Worm (Caenorhabditis elegans) whole organism, early embryonic: ENCODE results near the gene paf-2.

Experiments
- B0310.2 ChIP-seq: sonication (generic microtip); optimal IDR thresholded peaks from 2 replicates; lab custom pipeline; 2016; ENCODE audit warnings: mild to moderate bottlenecking, missing genetic modification characterization, missing compliant biosample characterization
- aly-1 ChIP-seq: sonication (generic microtip); optimal IDR thresholded peaks from 2 replicates; lab custom pipeline; 2016; ENCODE audit warnings: missing genetic modification characterization, missing compliant biosample characterization
- ama-1 ChIP-seq: fragments of 150-350 bp; optimal IDR thresholded peaks from 2 replicates; lab custom pipeline; 2014
- flt-1 ChIP-seq: fragments of 200-800 bp; sonication (Bioruptor generic); IDR thresholded peaks from 2 replicates; pipeline ENCODE4 v1.3.6; 2022; ENCODE audit warnings: missing genetic modification characterization, missing compliant biosample characterization
- hnd-1 ChIP-seq: sonication (generic microtip); optimal IDR thresholded peaks from 2 replicates; lab custom pipeline; 2016; ENCODE audit warnings: missing genetic modification characterization, missing compliant biosample characterization
- pes-1 ChIP-seq: fragments of 200-800 bp; sonication (Bioruptor generic); IDR thresholded peaks from 2 replicates; pipeline ENCODE4 v1.3.6; 2022; ENCODE audit warnings: missing genetic modification reagents, missing genetic modification characterization, missing compliant biosample characterization
- tbx-11 ChIP-seq: fragments of 200-800 bp; sonication (Bioruptor generic); IDR thresholded peaks from 2 replicates; pipeline ENCODE4 v1.3.6; 2022; ENCODE audit warnings: missing genetic modification characterization, missing compliant biosample characterization
- tra-4 ChIP-seq: sonication (generic microtip); optimal IDR thresholded peaks from 2 replicates; lab custom pipeline; 2017; ENCODE audit warnings: missing genetic modification characterization, missing compliant biosample characterization

DNA sequence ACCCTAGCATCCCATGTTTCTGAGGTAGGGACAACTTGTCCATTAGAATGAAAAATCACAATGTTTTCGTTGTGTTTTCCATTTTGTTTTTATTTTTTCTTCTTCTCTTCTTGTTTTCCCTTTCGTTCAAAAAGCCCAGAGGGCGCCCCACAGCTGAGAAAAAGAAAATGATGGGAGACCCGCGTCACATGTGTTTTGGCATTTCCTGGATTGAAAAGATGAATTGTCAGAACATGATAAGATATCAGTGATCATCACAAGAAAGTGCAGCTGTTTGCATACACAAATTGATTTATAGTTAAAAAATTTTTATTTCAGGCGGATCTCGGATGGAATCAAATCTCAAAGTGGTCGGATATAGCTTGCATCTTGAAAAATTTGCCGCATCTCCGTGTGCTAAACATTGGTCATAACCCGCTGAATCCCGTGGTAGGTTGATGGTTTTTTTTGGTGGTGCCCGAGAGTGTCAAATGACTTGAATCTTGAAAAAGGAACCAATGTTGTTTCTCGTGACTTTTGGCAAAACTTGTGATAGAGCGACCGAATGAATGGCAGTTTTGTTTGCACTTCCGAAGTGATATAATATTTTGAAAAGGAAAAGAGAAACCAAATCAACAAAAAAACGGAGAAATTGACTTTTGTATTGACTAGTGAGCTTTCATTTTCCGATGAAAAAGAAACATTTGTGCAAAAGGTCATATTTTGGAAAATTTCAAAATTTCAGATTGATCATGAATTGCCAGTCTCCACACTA is 31.2 kb downstream of the paf-2 start:
- TF ChIP-seq pes-1 (GFP tag; lab: Robert Waterston, UW) (no peak), tbx-11 (GFP tag; lab: Robert Waterston, UW) (no peak), flt-1 (no peak), ama-1 (lab: Kevin White, UChicago) (no peak), aly-1 (no peak), B0310.2 (no peak), hnd-1 (no peak), tra-4 (no peak)
